Fruit fly (Drosophila melanogaster) whole organism, embryonic: Measurements from ENCODE around the gene scny.
A peak's percentile ranks its signal among the peaks of the same experiment; 100 is the strongest.

Experiments
- Abd-B ChIP-seq: fragments of 200-800 bp; sonication (Bioruptor generic); optimal IDR thresholded peaks from 2 replicates; lab custom pipeline; 2018; ENCODE audit warnings: missing biosample characterization, mild to moderate bottlenecking, missing genetic modification characterization, moderate library complexity
- Atf-2 ChIP-seq: fragments of 200-800 bp; sonication (Bioruptor generic); optimal IDR thresholded peaks from 2 replicates; lab custom pipeline; 2016; ENCODE audit warnings: missing biosample characterization, missing genetic modification characterization
- Awh ChIP-seq: fragments of 200-800 bp; sonication (Bioruptor generic); IDR thresholded peaks from 2 replicates; pipeline ENCODE4, ENCODE4 v1.3.6; 2022; ENCODE audit warnings: missing biosample characterization, missing genetic modification characterization
- CG10654 ChIP-seq: fragments of 200-800 bp; sonication (Bioruptor generic); optimal IDR thresholded peaks from 2 replicates; lab custom pipeline; 2016; ENCODE audit warnings: missing biosample characterization, missing genetic modification characterization
- CG11093 ChIP-seq: fragments of 200-800 bp; sonication (Bioruptor generic); IDR thresholded peaks from 3 replicates; pipeline ENCODE4 v1.3.6; 2022; ENCODE audit warnings: missing biosample characterization, missing genetic modification characterization
- CG11504 ChIP-seq: fragments of 200-800 bp; sonication (Bioruptor generic); optimal IDR thresholded peaks from 3 replicates; lab custom pipeline; 2019; ENCODE audit warnings: missing biosample characterization, mild to moderate bottlenecking, missing genetic modification characterization, moderate library complexity
- CG12299 ChIP-seq: fragments of 200-800 bp; sonication (Bioruptor generic); optimal IDR thresholded peaks from 2 replicates; lab custom pipeline; 2018; ENCODE audit warnings: missing biosample characterization, mild to moderate bottlenecking, missing genetic modification characterization
- CG12391 ChIP-seq: fragments of 200-800 bp; sonication (Bioruptor generic); optimal IDR thresholded peaks from 3 replicates; lab custom pipeline; 2018; ENCODE audit warnings: missing biosample characterization, mild to moderate bottlenecking, missing genetic modification characterization, moderate library complexity
- CG15269 ChIP-seq: fragments of 200-800 bp; sonication (Bioruptor generic); optimal IDR thresholded peaks from 2 replicates; lab custom pipeline; 2018; ENCODE audit warnings: missing biosample characterization, mild to moderate bottlenecking, missing genetic modification characterization, moderate library complexity
- CG15601 ChIP-seq: fragments of 200-800 bp; sonication (Bioruptor generic); optimal IDR thresholded peaks from 3 replicates; lab custom pipeline; 2019; ENCODE audit warnings: missing biosample characterization, mild to moderate bottlenecking, missing genetic modification characterization, moderate library complexity
- CG17612 ChIP-seq: fragments of 200-800 bp; sonication (Bioruptor generic); IDR thresholded peaks from 2 replicates; pipeline ENCODE4 v1.3.6; 2022; ENCODE audit warnings: missing biosample characterization, missing genetic modification characterization
- CG31224 ChIP-seq: fragments of 200-800 bp; sonication (Bioruptor generic); IDR thresholded peaks from 2 replicates; pipeline ENCODE4 v1.3.6; 2022; ENCODE audit warnings: missing biosample characterization, missing genetic modification characterization
- CG31365 ChIP-seq: fragments of 200-800 bp; sonication (Bioruptor generic); optimal IDR thresholded peaks from 2 replicates; lab custom pipeline; 2018; ENCODE audit warnings: missing biosample characterization, mild to moderate bottlenecking, missing genetic modification characterization
- CG34224 ChIP-seq: fragments of 200-800 bp; sonication (Bioruptor generic); IDR thresholded peaks from 3 replicates; pipeline ENCODE4 v1.3.6; 2022; ENCODE audit warnings: missing biosample characterization, missing genetic modification characterization; ENCODE audit not compliant: partially characterized antibody
- CG4404 ChIP-seq: fragments of 200-800 bp; sonication (Bioruptor generic); IDR thresholded peaks from 2 replicates; pipeline ENCODE4 v1.3.6; 2022; ENCODE audit warnings: missing biosample characterization, missing genetic modification characterization
- CG7786 ChIP-seq: fragments of 200-800 bp; sonication (Bioruptor generic); optimal IDR thresholded peaks from 2 replicates; lab custom pipeline; 2016; ENCODE audit warnings: missing biosample characterization, missing genetic modification characterization
- D ChIP-seq, 2 experiments: fragments of 200-800 bp in 1 of 2; fragments of >200 bp in 1 of 2; sonication (Bioruptor generic) in 1 of 2; optimal IDR thresholded peaks; 2 replicates in 1 of 2; 3 replicates in 1 of 2; lab custom pipeline; 2017; ENCODE audit warnings: mild to moderate bottlenecking in 1 of 2, missing biosample characterization in 1 of 2, missing genetic modification characterization in 1 of 2, missing genetic modification reagents in 1 of 2
- Dad ChIP-seq: fragments of 200-800 bp; sonication (Bioruptor generic); optimal IDR thresholded peaks from 3 replicates; lab custom pipeline; 2016; ENCODE audit warnings: missing biosample characterization, missing genetic modification characterization
- Dbx ChIP-seq: fragments of 200-800 bp; sonication (Bioruptor generic); IDR thresholded peaks from 3 replicates; pipeline ENCODE4 v1.3.6; 2022; ENCODE audit warnings: missing biosample characterization, missing genetic modification characterization
- Dfd ChIP-seq, 2 experiments: fragments of >200 bp; optimal IDR thresholded peaks; 2 replicates each; lab custom pipeline; 2017; ENCODE audit warnings: missing biosample characterization in 2 of 2, missing genetic modification characterization in 2 of 2
- ERR ChIP-seq: fragments of 200-800 bp; sonication (Bioruptor generic); optimal IDR thresholded peaks from 2 replicates; lab custom pipeline; 2016; ENCODE audit warnings: missing biosample characterization, missing genetic modification characterization
- Eip74EF ChIP-seq, 2 experiments: fragments of 200-800 bp in 1 of 2; fragments of >200 bp in 1 of 2; sonication (Bioruptor generic) in 1 of 2; optimal IDR thresholded peaks; 2 replicates each; lab custom pipeline; 2017 to 2019; ENCODE audit warnings: missing biosample characterization in 2 of 2, missing genetic modification characterization in 2 of 2, mild to moderate bottlenecking in 1 of 2, moderate library complexity in 1 of 2
- Gsc ChIP-seq: fragments of 200-800 bp; sonication (Bioruptor generic); IDR thresholded peaks from 2 replicates; pipeline ENCODE4 v1.3.6; 2022; ENCODE audit warnings: missing biosample characterization, missing genetic modification characterization
- Hey ChIP-seq: fragments of 200-800 bp; sonication (Bioruptor generic); optimal IDR thresholded peaks from 3 replicates; lab custom pipeline; 2018; ENCODE audit warnings: missing biosample characterization, mild to moderate bottlenecking, missing genetic modification characterization
- Hr78 ChIP-seq, 2 experiments: fragments of 200-800 bp in 1 of 2; fragments of >200 bp in 1 of 2; sonication (Bioruptor generic) in 1 of 2; optimal IDR thresholded peaks; 2 replicates each; lab custom pipeline; 2017 to 2019; ENCODE audit warnings: missing biosample characterization in 2 of 2, missing genetic modification characterization in 2 of 2, mild to moderate bottlenecking in 1 of 2, moderate library complexity in 1 of 2
- Med ChIP-seq: fragments of 200-800 bp; sonication (Bioruptor generic); peaks from one replicate; lab custom pipeline; 2016; ENCODE audit warnings: missing biosample characterization, missing genetic modification characterization, mild to moderate bottlenecking, inconsistent platforms, moderate library complexity
- Myb ChIP-seq: fragments of 200-800 bp; sonication (Bioruptor generic); optimal IDR thresholded peaks from 2 replicates; lab custom pipeline; 2016; ENCODE audit warnings: missing biosample characterization, missing genetic modification characterization
- Sox100B ChIP-seq: fragments of 200-800 bp; sonication (Bioruptor generic); optimal IDR thresholded peaks from 3 replicates; lab custom pipeline; 2018; ENCODE audit warnings: missing biosample characterization, mild to moderate bottlenecking, missing genetic modification characterization
- ac ChIP-seq: fragments of 200-800 bp; sonication (Bioruptor generic); optimal IDR thresholded peaks from 3 replicates; lab custom pipeline; 2017; ENCODE audit warnings: missing biosample characterization, mild to moderate bottlenecking, missing genetic modification characterization
- ash1 ChIP-seq: fragments of 200-800 bp; sonication (Bioruptor generic); optimal IDR thresholded peaks from 2 replicates; lab custom pipeline; 2018; ENCODE audit warnings: missing biosample characterization, mild to moderate bottlenecking, missing genetic modification characterization
- cad ChIP-seq: fragments of >200 bp; optimal IDR thresholded peaks from 2 replicates; lab custom pipeline; 2017; ENCODE audit warnings: missing biosample characterization, missing genetic modification characterization
- chif ChIP-seq, 2 experiments: fragments of 200-800 bp; sonication (Bioruptor generic); optimal IDR thresholded peaks; 3 replicates each; lab custom pipeline; 2016; ENCODE audit warnings: missing biosample characterization in 2 of 2, missing genetic modification characterization in 2 of 2
- dan ChIP-seq: fragments of 200-800 bp; sonication (Bioruptor generic); IDR thresholded peaks from 2 replicates; pipeline ENCODE4 v1.3.6; 2022; ENCODE audit warnings: missing biosample characterization, missing genetic modification characterization
- dm ChIP-seq: fragments of 200-800 bp; sonication (Bioruptor generic); optimal IDR thresholded peaks from 3 replicates; lab custom pipeline; 2016; ENCODE audit warnings: missing biosample characterization, missing genetic modification characterization
- gcm2 ChIP-seq: fragments of 200-800 bp; sonication (Bioruptor generic); optimal IDR thresholded peaks from 2 replicates; lab custom pipeline; 2016; ENCODE audit warnings: missing biosample characterization, missing genetic modification characterization
- gt ChIP-seq: fragments of 200-800 bp; sonication (Bioruptor generic); IDR thresholded peaks from 2 replicates; pipeline ENCODE4 v1.3.6; 2022; ENCODE audit warnings: missing biosample characterization, missing genetic modification characterization
- lmd ChIP-seq: fragments of 200-800 bp; sonication (Bioruptor generic); IDR thresholded peaks from 2 replicates; pipeline ENCODE4 v1.3.6; 2022; ENCODE audit warnings: missing biosample characterization, missing genetic modification characterization
- lov ChIP-seq, 2 experiments: fragments of 200-800 bp in 1 of 2; fragments of >200 bp in 1 of 2; sonication (Bioruptor generic) in 1 of 2; IDR thresholded peaks in 1 of 2; optimal IDR thresholded peaks in 1 of 2; 2 replicates in 1 of 2; 3 replicates in 1 of 2; pipeline versions ENCODE4 v1.3.6 to Lab custom; 2017 to 2022; ENCODE audit warnings: missing biosample characterization in 1 of 2, missing genetic modification characterization in 1 of 2
- nau ChIP-seq: fragments of 200-800 bp; sonication (Bioruptor generic); optimal IDR thresholded peaks from 3 replicates; lab custom pipeline; 2017; ENCODE audit warnings: missing biosample characterization, mild to moderate bottlenecking, missing genetic modification characterization, missing genetic modification reagents
- onecut ChIP-seq: fragments of 200-800 bp; sonication (Bioruptor generic); IDR thresholded peaks from 2 replicates; pipeline ENCODE4 v1.3.6; 2022; ENCODE audit warnings: missing biosample characterization, missing genetic modification characterization
- pan ChIP-seq, 4 experiments: fragments of >200 bp in 3 of 4; fragments of 200-800 bp in 1 of 4; sonication (Bioruptor generic) in 1 of 4; optimal IDR thresholded peaks in 3 of 4; IDR thresholded peaks in 1 of 4; 2 replicates each; pipeline versions ENCODE4 v1.3.6 to Lab custom; 2017 to 2022; ENCODE audit warnings: missing biosample characterization in 2 of 4, missing genetic modification characterization in 2 of 4, mixed read lengths in 1 of 4
- shn ChIP-seq: fragments of 200-800 bp; sonication (Bioruptor generic); optimal IDR thresholded peaks from 3 replicates; lab custom pipeline; 2016; ENCODE audit warnings: missing biosample characterization, missing genetic modification characterization
- sr ChIP-seq: fragments of 200-800 bp; sonication (Bioruptor generic); IDR thresholded peaks from 3 replicates; pipeline ENCODE4 v1.3.6; 2022; ENCODE audit warnings: missing biosample characterization, missing genetic modification characterization
- tna ChIP-seq: fragments of 200-800 bp; sonication (Bioruptor generic); IDR thresholded peaks from 2 replicates; pipeline ENCODE4 v1.3.6; 2022; ENCODE audit warnings: missing biosample characterization, missing genetic modification characterization; ENCODE audit not compliant: partially characterized antibody
- tx ChIP-seq: fragments of 200-800 bp; sonication (Bioruptor generic); optimal IDR thresholded peaks from 2 replicates; lab custom pipeline; 2016; ENCODE audit warnings: missing biosample characterization, missing genetic modification characterization
- vfl ChIP-seq: fragments of 200-800 bp; sonication (Bioruptor generic); optimal IDR thresholded peaks from 2 replicates; lab custom pipeline; 2016; ENCODE audit warnings: missing biosample characterization, missing genetic modification characterization
- z ChIP-seq: fragments of 200-800 bp; sonication (Bioruptor generic); IDR thresholded peaks from 3 replicates; pipeline ENCODE4 v1.3.6; 2022; ENCODE audit warnings: missing biosample characterization, missing genetic modification characterization
- zfh2 ChIP-seq: fragments of 200-800 bp; sonication (Bioruptor generic); optimal IDR thresholded peaks from 2 replicates; lab custom pipeline; 2016; ENCODE audit warnings: missing biosample characterization, missing genetic modification characterization

scny gene

DNA sequence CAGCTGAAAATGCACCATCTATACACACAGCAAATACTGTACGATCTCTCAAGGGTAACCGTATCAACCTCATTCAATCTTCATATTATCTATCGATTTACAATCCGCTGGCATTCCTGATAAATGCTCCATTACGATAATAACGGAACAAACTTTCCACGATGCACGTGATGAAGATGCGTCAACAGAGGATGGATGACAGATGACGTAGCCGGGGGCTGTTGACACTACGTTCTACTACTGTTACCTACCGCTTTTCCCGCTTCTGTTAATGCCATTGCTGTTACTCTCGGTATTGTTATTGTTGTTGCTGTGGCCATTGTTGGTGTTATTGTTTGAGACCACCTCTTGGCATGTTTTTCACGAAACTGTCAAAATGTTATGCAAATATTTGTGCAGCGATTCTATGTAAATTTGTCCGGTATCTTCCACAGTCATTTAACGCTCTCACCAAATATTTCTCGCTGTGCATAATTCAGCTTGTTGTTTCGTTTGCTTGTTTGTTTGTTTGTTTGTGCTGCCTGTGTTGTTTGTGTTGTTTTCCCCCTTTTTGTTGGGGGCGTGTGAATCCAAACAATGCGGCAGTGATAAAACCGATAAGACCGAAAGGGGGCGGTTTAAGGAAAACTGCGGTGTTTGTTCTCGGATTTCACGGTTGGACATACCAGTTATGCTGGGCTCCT is 55.1 kb downstream of the scny start (continued):
- TF ChIP-seq Eip74EF (GFP tag; optimal IDR thresholded peaks at IDR 0.05; lab: Kevin White, UChicago) (peak in 1 of 2 experiments; percentile 76), CG34224 (GFP tag; lab: Robert Waterston, UW) (no peak), CG4404 (GFP tag; lab: Robert Waterston, UW) (no peak), zfh2 (no peak), Myb (GFP tag; lab: Kevin White, UChicago) (peak; percentile 49), Dfd (GFP tag; optimal IDR thresholded peaks at IDR 0.05; lab: Kevin White, UChicago) (no peak), CG15601 (tag; lab: Kevin White, UChicago) (peak; percentile 89), Hr78 (GFP tag; optimal IDR thresholded peaks at IDR 0.05; lab: Kevin White, UChicago) (peak in 1 of 2 experiments; percentile 14), CG12299 (tag; lab: Kevin White, UChicago) (peak; percentile 54), CG11504 (tag; lab: Kevin White, UChicago) (peak; percentile 80), Sox100B (GFP tag; lab: Kevin White, UChicago) (peak; percentile 89), ERR (no peak), pan (optimal IDR thresholded peaks at IDR 0.05; lab: Kevin White, UChicago) (no peak), pan (GFP tag; optimal IDR thresholded peaks at IDR 0.05 in 1 of 2, IDR thresholded peaks at IDR 0.05 in 1 of 2) (peak in 1 of 2 experiments; percentile 30), Med (GFP tag; lab: Kevin White, UChicago) (peak; percentile 97), CG11093 (no peak), z (GFP tag; lab: Robert Waterston, UW) (0 out of 3 replicates have a peak, but pooled peaks have one; percentile 51), CG10654 (GFP tag; lab: Kevin White, UChicago) (peak; percentile 85), shn (peak; percentile 83), Dad (peak; percentile 79), tx (GFP tag; lab: Kevin White, UChicago) (peak; percentile 56), D (optimal IDR thresholded peaks at IDR 0.05; lab: Kevin White, UChicago) (no peak), D (GFP tag; optimal IDR thresholded peaks at IDR 0.05; lab: Kevin White, UChicago) (peak; percentile 92), gcm2 (GFP tag; lab: Kevin White, UChicago) (peak; percentile 73), Hey (tag; lab: Kevin White, UChicago) (peak; percentile 13), onecut (GFP tag; lab: Robert Waterston, UW) (peak; percentile 82), vfl (GFP tag; lab: Kevin White, UChicago) (no peak), CG15269 (peak; percentile 59), lov (optimal IDR thresholded peaks at IDR 0.05; lab: Kevin White, UChicago) (no peak), lov (GFP tag; IDR thresholded peaks at IDR 0.05; lab: Robert Waterston, UW) (peak; percentile 68; the same call in 2 of the 3 replicates), nau (GFP tag; lab: Kevin White, UChicago) (peak; percentile 92), Atf-2 (peak; percentile 80), Gsc (no peak), CG31224 (GFP tag; lab: Robert Waterston, UW) (0 out of 2 replicates have a peak, but pooled peaks have one; percentile 21), ac (GFP tag; lab: Kevin White, UChicago) (peak; percentile 81), ash1 (GFP tag; lab: Kevin White, UChicago) (peak; percentile 49), Awh (GFP tag; lab: Robert Waterston, UW) (peak; percentile 74), lmd (GFP tag; lab: Robert Waterston, UW) (no peak), tna (no peak), sr (GFP tag; lab: Robert Waterston, UW) (peak; percentile 47; the same call in 1 of the 3 replicates), cad (GFP tag; lab: Kevin White, UChicago) (no peak), dm (peak; percentile 62), Dbx (GFP tag; lab: Robert Waterston, UW) (no peak), CG12391 (tag; lab: Kevin White, UChicago) (peak; percentile 73), Abd-B (GFP tag; lab: Kevin White, UChicago) (peak; percentile 13), chif (GFP tag; optimal IDR thresholded peaks at IDR 0.05; lab: Kevin White, UChicago) (peak; percentile 83 to 86), gt (GFP tag; lab: Robert Waterston, UW) (no peak), dan (GFP tag; lab: Robert Waterston, UW) (no peak), CG17612 (GFP tag; lab: Robert Waterston, UW) (no peak), CG31365 (tag; lab: Kevin White, UChicago) (peak; percentile 83), CG7786 (GFP tag; lab: Kevin White, UChicago) (peak; percentile 63)
